Worm (Caenorhabditis elegans) whole organism, late embryonic: ENCODE results near the gene aqp-10.

Experiments
- F13H6.1 ChIP-seq: sonication (generic microtip); optimal IDR thresholded peaks from 2 replicates; lab custom pipeline; 2016; ENCODE audit warnings: missing genetic modification characterization, missing compliant biosample characterization
- ceh-30 ChIP-seq: fragments of 150-350 bp; optimal IDR thresholded peaks from 2 replicates; lab custom pipeline; 2014; ENCODE audit warnings: missing biosample characterization, missing genetic modification characterization
- elt-2 ChIP-seq: sonication (generic microtip); optimal IDR thresholded peaks from 2 replicates; lab custom pipeline; 2016; ENCODE audit warnings: missing genetic modification reagents, missing genetic modification characterization, missing compliant biosample characterization
- hlh-8 ChIP-seq: sonication (generic microtip); optimal IDR thresholded peaks from 2 replicates; lab custom pipeline; 2016; ENCODE audit warnings: missing genotype, missing genetic modification characterization, missing compliant biosample characterization
- mec-3 ChIP-seq: sonication (generic microtip); optimal IDR thresholded peaks from 2 replicates; lab custom pipeline; 2016; ENCODE audit warnings: borderline replicate concordance, missing genetic modification characterization, missing compliant biosample characterization
- nhr-11 ChIP-seq: fragments of 150-350 bp; optimal IDR thresholded peaks from 2 replicates; lab custom pipeline; 2014; ENCODE audit warnings: missing biosample characterization, missing genetic modification characterization
- pha-4 ChIP-seq: fragments of 150-350 bp; optimal IDR thresholded peaks from 2 replicates; lab custom pipeline; 2018; ENCODE audit warnings: missing biosample characterization, missing genetic modification reagents, missing genetic modification characterization
- pqm-1 ChIP-seq: sonication (generic microtip); optimal IDR thresholded peaks from 2 replicates; lab custom pipeline; 2016; ENCODE audit warnings: missing genetic modification characterization, missing compliant biosample characterization
- sox-4 ChIP-seq: sonication (generic microtip); optimal IDR thresholded peaks from 2 replicates; lab custom pipeline; 2017; ENCODE audit warnings: mild to moderate bottlenecking, missing genetic modification characterization, inconsistent platforms, missing compliant biosample characterization
- tbx-2 ChIP-seq: sonication (generic microtip); optimal IDR thresholded peaks from 2 replicates; lab custom pipeline; 2016; ENCODE audit warnings: missing genetic modification characterization, missing compliant biosample characterization
- unc-3 ChIP-seq, 2 experiments: fragments of 200-800 bp in 1 of 2; sonication (Bioruptor generic) in 1 of 2; sonication (generic microtip) in 1 of 2; conservative IDR thresholded peaks in 1 of 2; optimal IDR thresholded peaks in 1 of 2; 2 replicates each; pipeline versions ENCODE4 v1.3.6 to Lab custom; 2016 to 2022; ENCODE audit warnings: missing compliant biosample characterization in 2 of 2, missing genetic modification characterization in 2 of 2, missing genetic modification reagents in 1 of 2
- unc-55 ChIP-seq: sonication (generic microtip); optimal IDR thresholded peaks from 2 replicates; lab custom pipeline; 2017; ENCODE audit warnings: missing biosample characterization, missing genetic modification reagents, missing genetic modification characterization

DNA sequence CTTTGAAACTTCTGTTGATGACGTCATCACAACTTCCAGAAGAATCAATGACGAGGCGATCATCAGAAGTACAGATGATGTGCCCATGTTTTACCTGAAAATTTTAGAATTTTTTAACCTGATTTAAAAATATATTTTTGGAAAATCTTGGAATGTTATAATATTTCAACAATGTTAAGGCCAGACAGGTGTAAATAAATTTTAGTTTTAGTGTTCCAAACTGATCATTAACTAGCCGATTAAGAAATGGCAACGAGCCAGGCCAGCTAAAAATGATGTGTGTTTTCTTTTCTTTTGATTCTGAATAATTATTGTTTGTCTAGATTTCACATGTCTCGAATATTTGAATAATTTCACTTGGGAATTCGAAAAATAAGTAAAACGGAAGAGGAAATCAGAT lies 6.1 kb upstream of the aqp-10 start, which contains the start of gene T10B9.9:
- TF ChIP-seq unc-55 (no peak), tbx-2 (tag; lab: Kevin White, UChicago) (no peak), sox-4 (tag; lab: Kevin White, UChicago) (no peak), hlh-8 (no peak), ceh-30 (tag; lab: Kevin White, UChicago) (no peak), pha-4 (tag; lab: Kevin White, UChicago) (no peak), F13H6.1 (no peak), nhr-11 (tag; lab: Kevin White, UChicago) (no peak), elt-2 (no peak), pqm-1 (tag; lab: Kevin White, UChicago) (no peak), unc-3 (GFP tag; conservative IDR thresholded peaks at IDR 0.05; lab: Robert Waterston, UW) (no peak), unc-3 (tag; optimal IDR thresholded peaks at IDR 0.05; lab: Kevin White, UChicago) (no peak), mec-3 (tag; lab: Kevin White, UChicago) (no peak)
